Worm (Caenorhabditis elegans) whole organism, late embryonic: Measurements from ENCODE around the gene C23G10.7.

ENCODE experiments used
- Y22D7AL.16 ChIP-seq: sonication (generic microtip); optimal IDR thresholded peaks from 2 replicates; lab custom pipeline; 2016; ENCODE audit warnings: missing genetic modification characterization, missing compliant biosample characterization
- ama-1 ChIP-seq: fragments of 150-350 bp; optimal IDR thresholded peaks from 2 replicates; lab custom pipeline; 2014
- ceh-45 ChIP-seq: fragments of 200-800 bp; sonication (Bioruptor generic); IDR thresholded peaks from 2 replicates; pipeline ENCODE4 v1.3.6; 2022; ENCODE audit warnings: missing genetic modification reagents, missing genetic modification characterization, missing compliant biosample characterization
- ceh-9 ChIP-seq: sonication (generic microtip); optimal IDR thresholded peaks from 2 replicates; lab custom pipeline; 2016; ENCODE audit warnings: mild to moderate bottlenecking, missing genetic modification characterization, inconsistent platforms, missing compliant biosample characterization
- fkh-10 ChIP-seq: fragments of 150-350 bp; optimal IDR thresholded peaks from 2 replicates; lab custom pipeline; 2014; ENCODE audit warnings: missing biosample characterization, missing genetic modification reagents, missing genetic modification characterization
- hlh-8 ChIP-seq: sonication (generic microtip); optimal IDR thresholded peaks from 2 replicates; lab custom pipeline; 2016; ENCODE audit warnings: missing genotype, missing genetic modification characterization, missing compliant biosample characterization
- pag-3 ChIP-seq: sonication (generic microtip); optimal IDR thresholded peaks from 2 replicates; lab custom pipeline; 2016; ENCODE audit warnings: missing compliant biosample characterization, missing genetic modification characterization, borderline replicate concordance
- pat-9 ChIP-seq: fragments of 200-800 bp; sonication (Bioruptor generic); optimal IDR thresholded peaks from 2 replicates; lab custom pipeline; 2018; ENCODE audit warnings: mild to moderate bottlenecking, missing genetic modification characterization, moderate library complexity, missing compliant biosample characterization
- zip-5 ChIP-seq: sonication (generic microtip); optimal IDR thresholded peaks from 2 replicates; lab custom pipeline; 2016; ENCODE audit warnings: missing genetic modification characterization, missing compliant biosample characterization

- TF ChIP-seq pag-3, result no peak
- no peak for TF ChIP-seq hlh-8 (tag; lab: Kevin White, UChicago)
- no peak for TF ChIP-seq fkh-10 (GFP tag; lab: Kevin White, UChicago)
- no peak for TF ChIP-seq pat-9 (tag; lab: Kevin White, UChicago)
- TF ChIP-seq Y22D7AL.16 (tag; lab: Kevin White, UChicago), result no peak
- TF ChIP-seq ceh-9 (tag; lab: Kevin White, UChicago), result no peak
- TF ChIP-seq ama-1 (lab: Kevin White, UChicago), result no peak
- TF ChIP-seq ceh-45 (GFP tag; lab: Robert Waterston, UW), result no peak
- TF ChIP-seq zip-5, result no peak
These were observed 4.2 kb upstream of the C23G10.7 start for ce11 chrIII:6202440-6202839.
